Fruit fly (Drosophila melanogaster) whole organism, embryonic: ENCODE results near the gene CG7140.

Experiments used
- Asciz ChIP-seq: fragments of 200-800 bp; sonication (Bioruptor generic); optimal IDR thresholded peaks from 2 replicates; lab custom pipeline; 2017; ENCODE audit warnings: missing biosample characterization, mild to moderate bottlenecking, missing genetic modification characterization, missing genetic modification reagents
- Bdp1 ChIP-seq: fragments of 200-800 bp; sonication (Bioruptor generic); optimal IDR thresholded peaks from 3 replicates; lab custom pipeline; 2016; ENCODE audit warnings: missing biosample characterization, missing genetic modification characterization
- Blimp-1 ChIP-seq: fragments of 200-800 bp; sonication (Bioruptor generic); optimal IDR thresholded peaks from 3 replicates; lab custom pipeline; 2018; ENCODE audit warnings: missing biosample characterization, missing genetic modification characterization, mild to moderate bottlenecking, moderate library complexity, missing genetic modification reagents
- C15 ChIP-seq: fragments of 200-800 bp; sonication (Bioruptor generic); IDR thresholded peaks from 3 replicates; pipeline ENCODE4 v1.3.6; 2022; ENCODE audit warnings: missing biosample characterization, missing genetic modification characterization
- CG10147 ChIP-seq: fragments of 200-800 bp; sonication (Bioruptor generic); optimal IDR thresholded peaks from 2 replicates; lab custom pipeline; 2019; ENCODE audit warnings: missing biosample characterization, mild to moderate bottlenecking, missing genetic modification characterization, moderate library complexity
- CG10321 ChIP-seq: fragments of 200-800 bp; sonication (Bioruptor generic); IDR thresholded peaks from 2 replicates; pipeline ENCODE4 v1.3.6; 2022; ENCODE audit warnings: missing biosample characterization, missing genetic modification characterization
- CG10979 ChIP-seq: fragments of 200-800 bp; sonication (Bioruptor generic); optimal IDR thresholded peaks from 2 replicates; lab custom pipeline; 2018; ENCODE audit warnings: missing biosample characterization, mild to moderate bottlenecking, missing genetic modification characterization, moderate library complexity
- CG11696 ChIP-seq: fragments of 200-800 bp; sonication (Bioruptor generic); IDR thresholded peaks from 2 replicates; pipeline ENCODE4 v1.3.6; 2022; ENCODE audit warnings: missing biosample characterization, missing genetic modification characterization
- CG12219 ChIP-seq: fragments of 200-800 bp; sonication (Bioruptor generic); optimal IDR thresholded peaks from 3 replicates; lab custom pipeline; 2018; ENCODE audit warnings: missing biosample characterization, mild to moderate bottlenecking, missing genetic modification characterization
- CG13296 ChIP-seq: fragments of 200-800 bp; sonication (Bioruptor generic); optimal IDR thresholded peaks from 3 replicates; lab custom pipeline; 2018; ENCODE audit warnings: missing biosample characterization, mild to moderate bottlenecking, missing genetic modification characterization
- CG14710 ChIP-seq: fragments of 200-800 bp; sonication (Bioruptor generic); optimal IDR thresholded peaks from 3 replicates; lab custom pipeline; 2019; ENCODE audit warnings: missing biosample characterization, mild to moderate bottlenecking, missing genetic modification characterization, moderate library complexity
- CG17186 ChIP-seq: fragments of 200-800 bp; sonication (Bioruptor generic); optimal IDR thresholded peaks from 3 replicates; lab custom pipeline; 2017; ENCODE audit warnings: missing biosample characterization, missing genetic modification reagents, missing genetic modification characterization
- CG17359 ChIP-seq: fragments of 200-800 bp; sonication (Bioruptor generic); optimal IDR thresholded peaks from 3 replicates; lab custom pipeline; 2018; ENCODE audit warnings: missing biosample characterization, mild to moderate bottlenecking, missing genetic modification characterization, moderate library complexity
- CG2129 ChIP-seq: fragments of 200-800 bp; sonication (Bioruptor generic); IDR thresholded peaks from 2 replicates; pipeline ENCODE4 v1.3.6; 2022; ENCODE audit warnings: missing biosample characterization, missing genetic modification characterization; ENCODE audit not compliant: partially characterized antibody
- CG31441 ChIP-seq: fragments of 200-800 bp; sonication (Bioruptor generic); IDR thresholded peaks from 2 replicates; pipeline ENCODE4 v1.3.6; 2022; ENCODE audit warnings: missing biosample characterization, missing genetic modification characterization
- CG3163 ChIP-seq: fragments of 200-800 bp; sonication (Bioruptor generic); optimal IDR thresholded peaks from 3 replicates; lab custom pipeline; 2016; ENCODE audit warnings: missing biosample characterization, missing genetic modification characterization
- CG4617 ChIP-seq: fragments of 200-800 bp; sonication (Bioruptor generic); optimal IDR thresholded peaks from 3 replicates; lab custom pipeline; 2016; ENCODE audit warnings: missing biosample characterization, missing genetic modification characterization, borderline replicate concordance
- CG6791 ChIP-seq: fragments of 200-800 bp; sonication (Bioruptor generic); IDR thresholded peaks from 3 replicates; pipeline ENCODE4 v1.3.6; 2022; ENCODE audit warnings: missing biosample characterization, missing genetic modification characterization; ENCODE audit not compliant: partially characterized antibody
- CG7271 ChIP-seq: fragments of 200-800 bp; sonication (Bioruptor generic); optimal IDR thresholded peaks from 2 replicates; lab custom pipeline; 2018; ENCODE audit warnings: missing biosample characterization, mild to moderate bottlenecking, missing genetic modification characterization, moderate library complexity
- CG8765 ChIP-seq: fragments of 200-800 bp; sonication (Bioruptor generic); IDR thresholded peaks from 2 replicates; pipeline ENCODE4 v1.3.6; 2022; ENCODE audit warnings: missing biosample characterization, missing genetic modification characterization
- CG9609 ChIP-seq: fragments of 200-800 bp; sonication (Bioruptor generic); optimal IDR thresholded peaks from 3 replicates; lab custom pipeline; 2016; ENCODE audit warnings: missing biosample characterization, missing genetic modification characterization
- CG9727 ChIP-seq: fragments of 200-800 bp; sonication (Bioruptor generic); optimal IDR thresholded peaks from 3 replicates; lab custom pipeline; 2017; ENCODE audit warnings: missing biosample characterization, mild to moderate bottlenecking, missing genetic modification characterization
- CTCF ChIP-seq: fragments of 200-800 bp; sonication (Bioruptor generic); optimal IDR thresholded peaks from 2 replicates; lab custom pipeline; 2017; ENCODE audit warnings: missing biosample characterization, mild to moderate bottlenecking, missing genetic modification characterization, moderate library complexity
- D19A ChIP-seq: fragments of 200-800 bp; optimal IDR thresholded peaks from 3 replicates; lab custom pipeline; 2019; ENCODE audit warnings: missing biosample characterization, mild to moderate bottlenecking, missing genetic modification characterization, moderate library complexity
- HLHmδ ChIP-seq: fragments of 200-800 bp; sonication (Bioruptor generic); optimal IDR thresholded peaks from 2 replicates; lab custom pipeline; 2018; ENCODE audit warnings: missing biosample characterization, mild to moderate bottlenecking, missing genetic modification characterization, moderate library complexity
- Lhr ChIP-seq: fragments of 200-800 bp; sonication (Bioruptor generic); optimal IDR thresholded peaks from 3 replicates; lab custom pipeline; 2017; ENCODE audit warnings: mild to moderate bottlenecking, missing biosample characterization, missing genetic modification reagents, missing genetic modification characterization
- MBD-R2 ChIP-seq: fragments of 200-800 bp; sonication (Bioruptor generic); IDR thresholded peaks from 2 replicates; pipeline ENCODE4 v1.3.6; 2022; ENCODE audit warnings: missing biosample characterization, missing genetic modification characterization
- Sox100B ChIP-seq: fragments of 200-800 bp; sonication (Bioruptor generic); optimal IDR thresholded peaks from 3 replicates; lab custom pipeline; 2018; ENCODE audit warnings: missing biosample characterization, mild to moderate bottlenecking, missing genetic modification characterization
- Stat92E ChIP-seq, 3 experiments: fragments of >200 bp in 2 of 3; fragments of 200-800 bp in 1 of 3; sonication (Bioruptor generic) in 1 of 3; optimal IDR thresholded peaks; 2 replicates each; lab custom pipeline; 2017 to 2019; ENCODE audit warnings: missing biosample characterization in 3 of 3, missing genetic modification characterization in 3 of 3, mild to moderate bottlenecking in 1 of 3, moderate library complexity in 1 of 3
- Trl ChIP-seq, 3 experiments: fragments of >200 bp in 2 of 3; fragments of 200-800 bp in 1 of 3; sonication (Bioruptor generic) in 1 of 3; optimal IDR thresholded peaks; 2 replicates in 1 of 3; 3 replicates in 2 of 3; lab custom pipeline; 2016 to 2017; ENCODE audit warnings: missing biosample characterization in 1 of 3, missing genetic modification characterization in 1 of 3
- YL-1 ChIP-seq: fragments of 200-800 bp; sonication (Bioruptor generic); optimal IDR thresholded peaks from 3 replicates; lab custom pipeline; 2017; ENCODE audit warnings: missing biosample characterization, mild to moderate bottlenecking, missing genetic modification characterization
- ash1 ChIP-seq: fragments of 200-800 bp; sonication (Bioruptor generic); optimal IDR thresholded peaks from 2 replicates; lab custom pipeline; 2018; ENCODE audit warnings: missing biosample characterization, mild to moderate bottlenecking, missing genetic modification characterization
- ato ChIP-seq: fragments of 200-800 bp; sonication (Bioruptor generic); IDR thresholded peaks from 2 replicates; pipeline ENCODE4 v1.3.6; 2022; ENCODE audit warnings: missing biosample characterization, missing genetic modification characterization; ENCODE audit not compliant: partially characterized antibody
- bab2 ChIP-seq: fragments of 200-800 bp; sonication (Bioruptor generic); optimal IDR thresholded peaks from 2 replicates; lab custom pipeline; 2016; ENCODE audit warnings: missing biosample characterization, missing genetic modification characterization
- cas ChIP-seq: fragments of 200-800 bp; sonication (Bioruptor generic); IDR thresholded peaks from 2 replicates; pipeline ENCODE4 v1.3.6; 2022; ENCODE audit warnings: missing biosample characterization, missing genetic modification characterization
- chm ChIP-seq: fragments of 200-800 bp; sonication (Bioruptor generic); IDR thresholded peaks from 2 replicates; pipeline ENCODE4 v1.3.6; 2022; ENCODE audit warnings: missing biosample characterization, missing genetic modification characterization
- esg ChIP-seq: fragments of 200-800 bp; sonication (Bioruptor generic); conservative IDR thresholded peaks from 2 replicates; pipeline ENCODE4 v1.3.6; 2022; ENCODE audit warnings: missing biosample characterization, missing genetic modification characterization
- ewg ChIP-seq: fragments of 200-800 bp; sonication (Bioruptor generic); optimal IDR thresholded peaks from 3 replicates; lab custom pipeline; 2017; ENCODE audit warnings: mild to moderate bottlenecking, missing biosample characterization, missing genetic modification reagents, missing genetic modification characterization
- fru ChIP-seq: fragments of >200 bp; optimal IDR thresholded peaks from 2 replicates; lab custom pipeline; 2017
- gcm ChIP-seq: fragments of 200-800 bp; sonication (Bioruptor generic); optimal IDR thresholded peaks from 2 replicates; lab custom pipeline; 2019; ENCODE audit warnings: missing biosample characterization, mild to moderate bottlenecking, missing genetic modification characterization, moderate library complexity
- lab ChIP-seq: fragments of 200-800 bp; sonication (Bioruptor generic); optimal IDR thresholded peaks from 3 replicates; lab custom pipeline; 2017; ENCODE audit warnings: missing biosample characterization, missing genetic modification characterization, mild to moderate bottlenecking, moderate library complexity, missing genetic modification reagents
- nau ChIP-seq: fragments of 200-800 bp; sonication (Bioruptor generic); optimal IDR thresholded peaks from 3 replicates; lab custom pipeline; 2017; ENCODE audit warnings: missing biosample characterization, mild to moderate bottlenecking, missing genetic modification characterization, missing genetic modification reagents
- nom ChIP-seq: fragments of 200-800 bp; sonication (Bioruptor generic); optimal IDR thresholded peaks from 2 replicates; lab custom pipeline; 2017; ENCODE audit warnings: missing biosample characterization, missing genetic modification characterization, mild to moderate bottlenecking, moderate library complexity, missing genetic modification reagents
- oc ChIP-seq: fragments of 200-800 bp; sonication (Bioruptor generic); optimal IDR thresholded peaks from 2 replicates; lab custom pipeline; 2018; ENCODE audit warnings: missing biosample characterization, mild to moderate bottlenecking, missing genetic modification characterization, moderate library complexity
- pita ChIP-seq: fragments of 200-800 bp; sonication (Bioruptor generic); optimal IDR thresholded peaks from 2 replicates; lab custom pipeline; 2017; ENCODE audit warnings: missing biosample characterization, mild to moderate bottlenecking, missing genetic modification characterization
- sima ChIP-seq: fragments of 200-800 bp; sonication (Bioruptor generic); optimal IDR thresholded peaks from 2 replicates; lab custom pipeline; 2016; ENCODE audit warnings: missing biosample characterization, missing genetic modification characterization
- toy ChIP-seq: fragments of 200-800 bp; sonication (Bioruptor generic); IDR thresholded peaks from 2 replicates; pipeline ENCODE4 v1.3.6; 2022; ENCODE audit warnings: missing biosample characterization, missing genetic modification characterization
- trh ChIP-seq: fragments of 200-800 bp; sonication (Bioruptor generic); optimal IDR thresholded peaks from 2 replicates; lab custom pipeline; 2016; ENCODE audit warnings: missing biosample characterization, missing genetic modification characterization
- unc-4 ChIP-seq: fragments of 200-800 bp; sonication (Bioruptor generic); IDR thresholded peaks from 2 replicates; pipeline ENCODE4 v1.3.6; 2022; ENCODE audit warnings: missing biosample characterization, missing genetic modification characterization; ENCODE audit not compliant: partially characterized antibody

Gene CG7140

DNA sequence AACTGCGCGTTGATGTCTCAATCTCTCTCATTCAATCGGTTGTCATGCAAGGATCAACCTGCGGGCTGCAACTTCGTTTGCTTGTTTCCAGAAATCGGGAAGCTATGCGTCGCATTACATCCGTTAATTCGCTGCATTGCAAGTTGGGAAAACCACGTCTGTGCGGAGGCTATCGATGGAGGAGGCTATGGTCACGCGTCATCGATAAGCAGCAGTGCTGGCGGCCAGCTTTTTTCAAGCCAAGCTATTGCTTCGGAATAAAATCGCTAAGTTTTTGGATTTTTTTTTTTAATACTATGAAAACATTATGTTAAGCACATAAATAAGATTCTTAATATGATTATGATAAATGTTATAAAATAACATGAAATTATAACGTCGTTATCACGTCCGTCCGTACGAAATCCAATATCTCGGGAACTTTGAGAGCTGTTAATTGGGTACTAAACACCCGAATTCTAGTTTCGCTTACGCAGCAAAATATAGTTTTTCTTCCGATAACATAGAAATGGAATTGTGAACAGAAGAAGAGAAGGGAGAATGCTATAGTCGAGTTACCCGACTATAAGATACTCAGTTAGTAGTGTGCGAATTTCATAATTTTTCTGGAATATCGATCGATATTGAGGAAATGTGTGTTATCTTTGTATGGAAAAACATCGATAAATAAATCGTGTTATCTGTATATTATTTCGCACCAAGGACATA is 43.7 kb upstream of the CG7140 start, which contains the start of gene CG7139 (continued):
- TF ChIP-seq chm (GFP tag; lab: Robert Waterston, UW) (no peak), CG2129 (0 out of 2 replicates have a peak, but pooled peaks have one; percentile 22), CG10147 (GFP tag; lab: Kevin White, UChicago) (no peak), nau (no peak), cas (GFP tag; lab: Robert Waterston, UW) (no peak), Trl (optimal IDR thresholded peaks at IDR 0.05; lab: Kevin White, UChicago) (no peak), Trl (GFP tag; optimal IDR thresholded peaks at IDR 0.05; lab: Kevin White, UChicago) (no peak), MBD-R2 (GFP tag; lab: Robert Waterston, UW) (peak; percentile 44), CG8765 (GFP tag; lab: Robert Waterston, UW) (no peak), CG14710 (tag; lab: Kevin White, UChicago) (peak; percentile 49), unc-4 (GFP tag; lab: Robert Waterston, UW) (peak; percentile 48; the same call in 1 of the 2 replicates), Asciz (GFP tag; lab: Kevin White, UChicago) (no peak), CTCF (GFP tag; lab: Kevin White, UChicago) (no peak), CG9609 (GFP tag; lab: Kevin White, UChicago) (no peak), CG12219 (GFP tag; lab: Kevin White, UChicago) (no peak), sima (GFP tag; lab: Kevin White, UChicago) (no peak), ato (0 out of 2 replicates have a peak, but pooled peaks have one; percentile 43), HLHmδ (GFP tag; lab: Kevin White, UChicago) (no peak), ewg (GFP tag; lab: Kevin White, UChicago) (no peak), bab2 (no peak), CG6791 (GFP tag; lab: Robert Waterston, UW) (peak; percentile 75), YL-1 (peak; percentile 14), Blimp-1 (GFP tag; lab: Kevin White, UChicago) (no peak), CG17359 (no peak), oc (tag; lab: Kevin White, UChicago) (no peak), nom (GFP tag; lab: Kevin White, UChicago) (no peak), Stat92E (GFP tag; optimal IDR thresholded peaks at IDR 0.05; lab: Kevin White, UChicago) (no peak), CG10321 (no peak), Lhr (GFP tag; lab: Kevin White, UChicago) (no peak), CG4617 (GFP tag; lab: Kevin White, UChicago) (peak; percentile 70), Bdp1 (GFP tag; lab: Kevin White, UChicago) (no peak), ash1 (GFP tag; lab: Kevin White, UChicago) (no peak), gcm (GFP tag; lab: Kevin White, UChicago) (no peak), lab (GFP tag; lab: Kevin White, UChicago) (no peak), C15 (no peak), toy (GFP tag; lab: Robert Waterston, UW) (no peak), D19A (tag; lab: Kevin White, UChicago) (peak; percentile 58), CG9727 (GFP tag; lab: Kevin White, UChicago) (no peak), fru (no peak), CG3163 (GFP tag; lab: Kevin White, UChicago) (no peak), CG17186 (GFP tag; lab: Kevin White, UChicago) (no peak), CG11696 (GFP tag; lab: Robert Waterston, UW) (no peak), Sox100B (no peak), trh (no peak), CG7271 (tag; lab: Kevin White, UChicago) (no peak), CG31441 (peak; percentile 28; the same call in 1 of the 2 replicates), CG10979 (tag; lab: Kevin White, UChicago) (no peak), pita (no peak), CG13296 (peak; percentile 8), esg (GFP tag; lab: Robert Waterston, UW) (no peak)
